Worm (Caenorhabditis elegans) whole organism, early embryonic: Measurements from ENCODE around the gene srlf-24.

ENCODE experiments used
- ama-1 ChIP-seq: fragments of 150-350 bp; optimal IDR thresholded peaks from 2 replicates; lab custom pipeline; 2014
- ceh-13 ChIP-seq: fragments of 200-800 bp; sonication (Bioruptor generic); optimal IDR thresholded peaks from 2 replicates; lab custom pipeline; 2018; ENCODE audit warnings: mild to moderate bottlenecking, missing genetic modification characterization, missing compliant biosample characterization
- hmg-4 ChIP-seq: fragments of 200-800 bp; sonication (Bioruptor generic); optimal IDR thresholded peaks from 2 replicates; lab custom pipeline; 2018; ENCODE audit warnings: mild to moderate bottlenecking, missing genetic modification characterization, missing compliant biosample characterization
- tbx-37 ChIP-seq: fragments of 200-800 bp; sonication (Bioruptor generic); conservative IDR thresholded peaks from 2 replicates; pipeline ENCODE4 v1.3.6; 2022; ENCODE audit warnings: missing genetic modification reagents, missing genetic modification characterization, missing compliant biosample characterization

- TF ChIP-seq hmg-4 (GFP tag; lab: Kevin White, UChicago) (no peak), tbx-37 (no peak), ceh-13 (GFP tag; lab: Kevin White, UChicago) (no peak), ama-1 (lab: Kevin White, UChicago) (no peak)
Observed at ce11 chrIV:11089527-11089926, 16.1 kb downstream of the srlf-24 start, which contains the start of gene M7.7.
